Fruit fly (Drosophila melanogaster) whole organism, prepupa: ENCODE data around the gene CG34039.
A peak's percentile ranks its signal among the peaks of the same experiment; 100 is the strongest.

ENCODE experiments used
- Blimp-1 ChIP-seq: fragments of 200-800 bp; sonication (Bioruptor generic); optimal IDR thresholded peaks from 3 replicates; lab custom pipeline; 2017; ENCODE audit warnings: missing biosample characterization, missing genetic modification characterization, mild to moderate bottlenecking, moderate library complexity, missing genetic modification reagents
- CG11294 ChIP-seq: fragments of 200-800 bp; sonication (Bioruptor generic); IDR thresholded peaks from 2 replicates; pipeline ENCODE4 v1.3.6; 2022; ENCODE audit warnings: missing biosample characterization, missing genetic modification characterization
- CG15336 ChIP-seq: fragments of 200-800 bp; sonication (Bioruptor generic); IDR thresholded peaks from 2 replicates; pipeline ENCODE4 v1.3.6; 2022; ENCODE audit warnings: missing biosample characterization, missing genetic modification characterization
- CG3032 ChIP-seq: fragments of 200-800 bp; optimal IDR thresholded peaks from 2 replicates; lab custom pipeline; 2019; ENCODE audit warnings: missing biosample characterization, mild to moderate bottlenecking, missing genetic modification characterization, moderate library complexity
- CG32006 ChIP-seq: fragments of 200-800 bp; sonication (Bioruptor generic); optimal IDR thresholded peaks from 3 replicates; lab custom pipeline; 2017; ENCODE audit warnings: missing biosample characterization, mild to moderate bottlenecking, missing genetic modification characterization
- CG34406 ChIP-seq: fragments of 200-800 bp; sonication (Bioruptor generic); optimal IDR thresholded peaks from 3 replicates; lab custom pipeline; 2016; ENCODE audit warnings: missing biosample characterization, missing genetic modification characterization
- CG3919 ChIP-seq: fragments of 200-800 bp; sonication (Bioruptor generic); optimal IDR thresholded peaks from 3 replicates; lab custom pipeline; 2016; ENCODE audit warnings: missing biosample characterization, missing genetic modification characterization
- CG4318 ChIP-seq: fragments of 200-800 bp; sonication (Bioruptor generic); optimal IDR thresholded peaks from 3 replicates; lab custom pipeline; 2017; ENCODE audit warnings: missing biosample characterization, mild to moderate bottlenecking, missing genetic modification characterization
- CG6276 ChIP-seq: fragments of 200-800 bp; sonication (Bioruptor generic); optimal IDR thresholded peaks from 2 replicates; lab custom pipeline; 2017; ENCODE audit warnings: missing biosample characterization, mild to moderate bottlenecking, missing genetic modification characterization
- CG6808 ChIP-seq: fragments of 200-800 bp; sonication (Bioruptor generic); optimal IDR thresholded peaks from 3 replicates; lab custom pipeline; 2017; ENCODE audit warnings: missing biosample characterization, missing genetic modification characterization, mild to moderate bottlenecking, moderate library complexity, missing genetic modification reagents
- CG8632 ChIP-seq: fragments of 200-800 bp; sonication (Bioruptor generic); optimal IDR thresholded peaks from 3 replicates; lab custom pipeline; 2016; ENCODE audit warnings: missing biosample characterization, missing genetic modification characterization
- CG9139 ChIP-seq: fragments of 200-800 bp; sonication (Bioruptor generic); optimal IDR thresholded peaks from 3 replicates; lab custom pipeline; 2017; ENCODE audit warnings: missing biosample characterization, mild to moderate bottlenecking, missing genetic modification characterization
- Eip75B ChIP-seq: fragments of 200-800 bp; sonication (Bioruptor generic); optimal IDR thresholded peaks from 3 replicates; lab custom pipeline; 2016; ENCODE audit warnings: missing biosample characterization, missing genetic modification characterization
- Eip78C ChIP-seq: fragments of 200-800 bp; sonication (Bioruptor generic); peaks from one replicate; lab custom pipeline; 2016; ENCODE audit warnings: missing biosample characterization, missing genetic modification characterization
- Ets21C ChIP-seq: fragments of 200-800 bp; sonication (Bioruptor generic); optimal IDR thresholded peaks from 3 replicates; lab custom pipeline; 2016; ENCODE audit warnings: missing biosample characterization, missing genetic modification characterization
- Gug ChIP-seq: fragments of 200-800 bp; sonication (Bioruptor generic); IDR thresholded peaks from 2 replicates; pipeline ENCODE4 v1.3.6; 2022; ENCODE audit warnings: missing biosample characterization, missing genetic modification characterization
- Hr4 ChIP-seq: fragments of 200-800 bp; sonication (Bioruptor generic); optimal IDR thresholded peaks from 3 replicates; lab custom pipeline; 2016; ENCODE audit warnings: missing biosample characterization, missing genetic modification characterization
- Lpt ChIP-seq: fragments of 200-800 bp; sonication (Bioruptor generic); optimal IDR thresholded peaks from 3 replicates; lab custom pipeline; 2016; ENCODE audit warnings: missing biosample characterization, missing genetic modification characterization
- Smox ChIP-seq: fragments of 200-800 bp; sonication (Bioruptor generic); optimal IDR thresholded peaks from 3 replicates; lab custom pipeline; 2016; ENCODE audit warnings: missing biosample characterization, missing genetic modification characterization
- Sox102F ChIP-seq: fragments of 200-800 bp; sonication (Bioruptor generic); optimal IDR thresholded peaks from 2 replicates; lab custom pipeline; 2016; ENCODE audit warnings: missing biosample characterization, mild to moderate bottlenecking, missing genetic modification characterization
- Sox14 ChIP-seq: fragments of 200-800 bp; sonication (Bioruptor generic); optimal IDR thresholded peaks from 3 replicates; lab custom pipeline; 2016; ENCODE audit warnings: missing biosample characterization, missing genetic modification characterization
- achi ChIP-seq: fragments of 200-800 bp; sonication (Bioruptor generic); optimal IDR thresholded peaks from 3 replicates; lab custom pipeline; 2016; ENCODE audit warnings: missing biosample characterization, missing genetic modification characterization
- cyc ChIP-seq: fragments of 200-800 bp; sonication (Bioruptor generic); optimal IDR thresholded peaks from 3 replicates; lab custom pipeline; 2016; ENCODE audit warnings: missing biosample characterization, missing genetic modification characterization
- dsx ChIP-seq: fragments of 200-800 bp; optimal IDR thresholded peaks from 3 replicates; lab custom pipeline; 2019; ENCODE audit warnings: missing biosample characterization, mild to moderate bottlenecking, missing genetic modification characterization, moderate library complexity; ENCODE audit not compliant: poor library complexity, severe bottlenecking
- esn ChIP-seq: fragments of 200-800 bp; sonication (Bioruptor generic); optimal IDR thresholded peaks from 2 replicates; lab custom pipeline; 2016; ENCODE audit warnings: missing biosample characterization, mild to moderate bottlenecking, missing genetic modification characterization, moderate library complexity
- fkh ChIP-seq: fragments of 200-800 bp; sonication (Bioruptor generic); optimal IDR thresholded peaks from 3 replicates; lab custom pipeline; 2017; ENCODE audit warnings: missing biosample characterization, mild to moderate bottlenecking, missing genetic modification characterization, moderate library complexity
- spab ChIP-seq: fragments of 200-800 bp; sonication (Bioruptor generic); optimal IDR thresholded peaks from 2 replicates; lab custom pipeline; 2017; ENCODE audit warnings: missing biosample characterization, mild to moderate bottlenecking, missing genetic modification characterization, missing genetic modification reagents
- svp ChIP-seq: fragments of 200-800 bp; sonication (Bioruptor generic); peaks from one replicate; lab custom pipeline; 2016; ENCODE audit warnings: missing biosample characterization, missing genetic modification characterization
- topi ChIP-seq: fragments of 200-800 bp; sonication (Bioruptor generic); optimal IDR thresholded peaks from 3 replicates; lab custom pipeline; 2016; ENCODE audit warnings: missing biosample characterization, missing genetic modification characterization
- vri ChIP-seq: fragments of 200-800 bp; sonication (Bioruptor generic); optimal IDR thresholded peaks from 3 replicates; lab custom pipeline; 2016; ENCODE audit warnings: missing biosample characterization, mild to moderate bottlenecking, missing genetic modification characterization

The CG34039 gene

dm6 chr3L:14556177-14556576 is 3.6 kb upstream of the CG34039 start:
- TF ChIP-seq Ets21C (GFP tag; lab: Kevin White, UChicago) (no peak), CG11294 (no peak), dsx (peak; percentile 6), Hr4 (GFP tag; lab: Kevin White, UChicago) (no peak), CG9139 (GFP tag; lab: Kevin White, UChicago) (peak; percentile 3), topi (GFP tag; lab: Kevin White, UChicago) (no peak), CG15336 (0 out of 2 replicates have a peak, but pooled peaks have one; percentile 11), fkh (GFP tag; lab: Kevin White, UChicago) (no peak), Blimp-1 (GFP tag; lab: Kevin White, UChicago) (no peak), Smox (GFP tag; lab: Kevin White, UChicago) (no peak), Gug (GFP tag; lab: Robert Waterston, UW) (no peak), CG3032 (tag; lab: Kevin White, UChicago) (no peak), Lpt (GFP tag; lab: Kevin White, UChicago) (peak; percentile 31), CG6808 (GFP tag; lab: Kevin White, UChicago) (peak; percentile 22)

dm6 chr3L:14556774-14557741 is 2.7 kb upstream of the CG34039 start:
- TF ChIP-seq Sox102F (GFP tag; lab: Kevin White, UChicago) (no peak), Eip75B (GFP tag; lab: Kevin White, UChicago) (no peak), CG3032 (tag; lab: Kevin White, UChicago) (peak; percentile 1), svp (GFP tag; lab: Kevin White, UChicago) (peak; percentile 90), Eip78C (GFP tag; lab: Kevin White, UChicago) (peak; percentile 37), vri (GFP tag; lab: Kevin White, UChicago) (no peak)

dm6 chr3L:14558018-14558417 is 1.8 kb upstream of the CG34039 start:
- TF ChIP-seq topi (GFP tag; lab: Kevin White, UChicago) (no peak), CG6276 (GFP tag; lab: Kevin White, UChicago) (no peak), Sox14 (GFP tag; lab: Kevin White, UChicago) (no peak), svp (GFP tag; lab: Kevin White, UChicago) (peak; percentile 70), CG15336 (no peak)
- TF ChIP-seq, all 60 proteins: peak for 1

- TF ChIP-seq CG6808 (GFP tag; lab: Kevin White, UChicago) (peak; percentile 1), CG3919 (GFP tag; lab: Kevin White, UChicago) (no peak)
Measured at dm6 chr3L:14558947-14559509, 772 bp upstream of the CG34039 start.

dm6 chr3L:14560664-14561063 is 864 bp downstream of the CG34039 start, which contains the start of gene Lk:
Gene Lk, minus strand, starts transcription at chr3L:14560764.
- TF ChIP-seq spab (GFP tag; lab: Kevin White, UChicago) (no peak), CG9139 (GFP tag; lab: Kevin White, UChicago) (no peak), achi (GFP tag; lab: Kevin White, UChicago) (no peak), cyc (GFP tag; lab: Kevin White, UChicago) (no peak), esn (no peak), CG3919 (GFP tag; lab: Kevin White, UChicago) (no peak), CG6808 (GFP tag; lab: Kevin White, UChicago) (no peak), CG15336 (no peak), CG4318 (GFP tag; lab: Kevin White, UChicago) (no peak), CG34406 (GFP tag; lab: Kevin White, UChicago) (no peak), CG8632 (no peak), CG32006 (GFP tag; lab: Kevin White, UChicago) (no peak)
